Worm (Caenorhabditis elegans) whole organism, L4/young adult: ENCODE data around the gene F26F2.8.

Experiments used
- W03F9.2 ChIP-seq: fragments of 150-350 bp; optimal IDR thresholded peaks from 2 replicates; lab custom pipeline; 2014; ENCODE audit warnings: missing biosample characterization, missing genetic modification characterization
- dao-5 ChIP-seq: sonication (generic microtip); optimal IDR thresholded peaks from 2 replicates; lab custom pipeline; 2016; ENCODE audit warnings: missing genotype, missing genetic modification characterization, moderate library complexity, missing compliant biosample characterization
- him-1 ChIP-seq: sonication (generic microtip); optimal IDR thresholded peaks from 2 replicates; lab custom pipeline; 2016; ENCODE audit warnings: missing genotype, missing genetic modification reagents, missing genetic modification characterization, missing compliant biosample characterization

DNA sequence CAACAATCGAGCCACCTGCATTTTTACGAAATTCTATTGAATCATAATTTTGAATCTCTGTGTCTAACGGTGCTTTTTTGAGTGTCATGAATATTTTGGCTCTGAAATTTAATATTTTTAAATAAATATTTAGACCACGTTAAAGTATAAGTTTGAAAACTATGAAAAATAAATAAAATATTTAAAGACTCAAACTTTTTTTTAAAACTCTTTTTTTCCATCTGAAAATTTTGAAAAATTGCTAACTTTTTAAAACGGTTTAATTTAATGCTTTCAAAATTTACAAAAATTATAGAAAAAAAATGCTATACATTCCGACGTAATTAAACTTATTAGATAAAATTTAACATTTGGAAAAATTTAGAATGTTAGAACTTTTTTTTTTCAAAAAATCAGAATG, 35.3 kb upstream of the F26F2.8 start, which contains the start of gene slc-36.3:
- TF ChIP-seq him-1 (no peak), W03F9.2 (tag; lab: Kevin White, UChicago) (no peak), dao-5 (tag; lab: Kevin White, UChicago) (no peak)
